Fruit fly (Drosophila melanogaster) whole organism, prepupa: Measurements from ENCODE around the gene rdx.

Experiments used
- CG10631 ChIP-seq: fragments of 200-800 bp; sonication (Bioruptor generic); optimal IDR thresholded peaks from 2 replicates; lab custom pipeline; 2016; ENCODE audit warnings: missing biosample characterization, missing genetic modification characterization
- CG10669 ChIP-seq: fragments of 200-800 bp; sonication (Bioruptor generic); optimal IDR thresholded peaks from 3 replicates; lab custom pipeline; 2018; ENCODE audit warnings: missing biosample characterization, mild to moderate bottlenecking, missing genetic modification characterization, moderate library complexity
- CG11294 ChIP-seq: fragments of 200-800 bp; sonication (Bioruptor generic); IDR thresholded peaks from 2 replicates; pipeline ENCODE4 v1.3.6; 2022; ENCODE audit warnings: missing biosample characterization, missing genetic modification characterization
- CG11762 ChIP-seq: fragments of 200-800 bp; sonication (Bioruptor generic); optimal IDR thresholded peaks from 3 replicates; lab custom pipeline; 2016; ENCODE audit warnings: missing biosample characterization, missing genetic modification characterization; ENCODE audit not compliant: insufficient read depth
- CG15336 ChIP-seq: fragments of 200-800 bp; sonication (Bioruptor generic); IDR thresholded peaks from 2 replicates; pipeline ENCODE4 v1.3.6; 2022; ENCODE audit warnings: missing biosample characterization, missing genetic modification characterization
- CG1621 ChIP-seq: fragments of 200-800 bp; sonication (Bioruptor generic); optimal IDR thresholded peaks from 3 replicates; lab custom pipeline; 2018; ENCODE audit warnings: missing biosample characterization, mild to moderate bottlenecking, missing genetic modification characterization
- CG16779 ChIP-seq: fragments of 200-800 bp; sonication (Bioruptor generic); optimal IDR thresholded peaks from 3 replicates; lab custom pipeline; 2017; ENCODE audit warnings: missing biosample characterization, mild to moderate bottlenecking, missing genetic modification characterization
- CG3032 ChIP-seq: fragments of 200-800 bp; optimal IDR thresholded peaks from 2 replicates; lab custom pipeline; 2019; ENCODE audit warnings: missing biosample characterization, mild to moderate bottlenecking, missing genetic modification characterization, moderate library complexity
- CG31627 ChIP-seq: fragments of 200-800 bp; sonication (Bioruptor generic); optimal IDR thresholded peaks from 3 replicates; lab custom pipeline; 2016; ENCODE audit warnings: missing biosample characterization, missing genetic modification characterization
- CG32006 ChIP-seq: fragments of 200-800 bp; sonication (Bioruptor generic); optimal IDR thresholded peaks from 3 replicates; lab custom pipeline; 2017; ENCODE audit warnings: missing biosample characterization, mild to moderate bottlenecking, missing genetic modification characterization
- CG3919 ChIP-seq: fragments of 200-800 bp; sonication (Bioruptor generic); optimal IDR thresholded peaks from 3 replicates; lab custom pipeline; 2016; ENCODE audit warnings: missing biosample characterization, missing genetic modification characterization
- CG6163 ChIP-seq: fragments of 200-800 bp; sonication (Bioruptor generic); IDR thresholded peaks from 3 replicates; pipeline ENCODE4 v1.3.6; 2022; ENCODE audit warnings: missing biosample characterization, missing genetic modification characterization
- CG6276 ChIP-seq: fragments of 200-800 bp; sonication (Bioruptor generic); optimal IDR thresholded peaks from 2 replicates; lab custom pipeline; 2017; ENCODE audit warnings: missing biosample characterization, mild to moderate bottlenecking, missing genetic modification characterization
- CG6792 ChIP-seq: fragments of 200-800 bp; sonication (Bioruptor generic); optimal IDR thresholded peaks from 3 replicates; lab custom pipeline; 2016; ENCODE audit warnings: missing biosample characterization, missing genetic modification characterization
- CG6808 ChIP-seq: fragments of 200-800 bp; sonication (Bioruptor generic); optimal IDR thresholded peaks from 3 replicates; lab custom pipeline; 2017; ENCODE audit warnings: missing biosample characterization, missing genetic modification characterization, mild to moderate bottlenecking, moderate library complexity, missing genetic modification reagents
- CG6854 ChIP-seq: fragments of 200-800 bp; sonication (Bioruptor generic); optimal IDR thresholded peaks from 2 replicates; lab custom pipeline; 2017; ENCODE audit warnings: missing biosample characterization, mild to moderate bottlenecking, missing genetic modification characterization
- CG7368 ChIP-seq: fragments of 200-800 bp; sonication (Bioruptor generic); optimal IDR thresholded peaks from 3 replicates; lab custom pipeline; 2016; ENCODE audit warnings: missing biosample characterization, missing genetic modification characterization
- CG8119 ChIP-seq: fragments of 200-800 bp; sonication (Bioruptor generic); IDR thresholded peaks from 3 replicates; pipeline ENCODE4 v1.3.6; 2022; ENCODE audit warnings: missing biosample characterization, missing genetic modification characterization
- CG8319 ChIP-seq: fragments of 200-800 bp; sonication (Bioruptor generic); optimal IDR thresholded peaks from 3 replicates; lab custom pipeline; 2016; ENCODE audit warnings: missing biosample characterization, missing genetic modification characterization
- CG8632 ChIP-seq: fragments of 200-800 bp; sonication (Bioruptor generic); optimal IDR thresholded peaks from 3 replicates; lab custom pipeline; 2016; ENCODE audit warnings: missing biosample characterization, missing genetic modification characterization
- CG9139 ChIP-seq: fragments of 200-800 bp; sonication (Bioruptor generic); optimal IDR thresholded peaks from 3 replicates; lab custom pipeline; 2017; ENCODE audit warnings: missing biosample characterization, mild to moderate bottlenecking, missing genetic modification characterization
- Eip75B ChIP-seq: fragments of 200-800 bp; sonication (Bioruptor generic); optimal IDR thresholded peaks from 3 replicates; lab custom pipeline; 2016; ENCODE audit warnings: missing biosample characterization, missing genetic modification characterization
- Eip78C ChIP-seq: fragments of 200-800 bp; sonication (Bioruptor generic); peaks from one replicate; lab custom pipeline; 2016; ENCODE audit warnings: missing biosample characterization, missing genetic modification characterization
- Ets21C ChIP-seq: fragments of 200-800 bp; sonication (Bioruptor generic); optimal IDR thresholded peaks from 3 replicates; lab custom pipeline; 2016; ENCODE audit warnings: missing biosample characterization, missing genetic modification characterization
- Ets96B ChIP-seq: fragments of 200-800 bp; optimal IDR thresholded peaks from 2 replicates; lab custom pipeline; 2019; ENCODE audit warnings: missing biosample characterization, mild to moderate bottlenecking, missing genetic modification characterization, moderate library complexity
- Gug ChIP-seq: fragments of 200-800 bp; sonication (Bioruptor generic); IDR thresholded peaks from 2 replicates; pipeline ENCODE4 v1.3.6; 2022; ENCODE audit warnings: missing biosample characterization, missing genetic modification characterization
- Hr39 ChIP-seq: fragments of 200-800 bp; sonication (Bioruptor generic); optimal IDR thresholded peaks from 2 replicates; lab custom pipeline; 2016; ENCODE audit warnings: missing biosample characterization, missing genetic modification characterization
- Hr4 ChIP-seq: fragments of 200-800 bp; sonication (Bioruptor generic); optimal IDR thresholded peaks from 3 replicates; lab custom pipeline; 2016; ENCODE audit warnings: missing biosample characterization, missing genetic modification characterization
- Lpt ChIP-seq: fragments of 200-800 bp; sonication (Bioruptor generic); optimal IDR thresholded peaks from 3 replicates; lab custom pipeline; 2016; ENCODE audit warnings: missing biosample characterization, missing genetic modification characterization
- Met ChIP-seq: fragments of 200-800 bp; sonication (Bioruptor generic); optimal IDR thresholded peaks from 3 replicates; lab custom pipeline; 2016; ENCODE audit warnings: missing biosample characterization, missing genetic modification characterization
- OdsH ChIP-seq: fragments of 200-800 bp; sonication (Bioruptor generic); optimal IDR thresholded peaks from 3 replicates; lab custom pipeline; 2016; ENCODE audit warnings: missing biosample characterization, missing genetic modification characterization
- Sox102F ChIP-seq: fragments of 200-800 bp; sonication (Bioruptor generic); optimal IDR thresholded peaks from 2 replicates; lab custom pipeline; 2016; ENCODE audit warnings: missing biosample characterization, mild to moderate bottlenecking, missing genetic modification characterization
- Sox14 ChIP-seq: fragments of 200-800 bp; sonication (Bioruptor generic); optimal IDR thresholded peaks from 3 replicates; lab custom pipeline; 2016; ENCODE audit warnings: missing biosample characterization, missing genetic modification characterization
- Sox15 ChIP-seq: fragments of 200-800 bp; sonication (Bioruptor generic); optimal IDR thresholded peaks from 3 replicates; lab custom pipeline; 2016; ENCODE audit warnings: missing biosample characterization, missing genetic modification characterization
- acj6 ChIP-seq: fragments of 200-800 bp; sonication (Bioruptor generic); optimal IDR thresholded peaks from 3 replicates; lab custom pipeline; 2016; ENCODE audit warnings: missing biosample characterization, missing genetic modification characterization
- cyc ChIP-seq: fragments of 200-800 bp; sonication (Bioruptor generic); optimal IDR thresholded peaks from 3 replicates; lab custom pipeline; 2016; ENCODE audit warnings: missing biosample characterization, missing genetic modification characterization
- dac ChIP-seq: fragments of 200-800 bp; sonication (Bioruptor generic); optimal IDR thresholded peaks from 2 replicates; lab custom pipeline; 2017; ENCODE audit warnings: missing biosample characterization, mild to moderate bottlenecking, missing genetic modification characterization
- dsx ChIP-seq: fragments of 200-800 bp; optimal IDR thresholded peaks from 3 replicates; lab custom pipeline; 2019; ENCODE audit warnings: missing biosample characterization, mild to moderate bottlenecking, missing genetic modification characterization, moderate library complexity; ENCODE audit not compliant: poor library complexity, severe bottlenecking
- eg ChIP-seq: fragments of 200-800 bp; sonication (Bioruptor generic); IDR thresholded peaks from 3 replicates; pipeline ENCODE4 v1.3.6; 2022; ENCODE audit warnings: missing biosample characterization, missing genetic modification characterization
- fd85E ChIP-seq: fragments of 200-800 bp; sonication (Bioruptor generic); optimal IDR thresholded peaks from 3 replicates; lab custom pipeline; 2016; ENCODE audit warnings: missing biosample characterization, missing genetic modification characterization
- fkh ChIP-seq: fragments of 200-800 bp; sonication (Bioruptor generic); optimal IDR thresholded peaks from 3 replicates; lab custom pipeline; 2017; ENCODE audit warnings: missing biosample characterization, mild to moderate bottlenecking, missing genetic modification characterization, moderate library complexity
- lz ChIP-seq: fragments of 200-800 bp; sonication (Bioruptor generic); optimal IDR thresholded peaks from 3 replicates; lab custom pipeline; 2016; ENCODE audit warnings: missing biosample characterization, missing genetic modification characterization
- salr ChIP-seq, 2 experiments: fragments of 200-800 bp; sonication (Bioruptor generic); optimal IDR thresholded peaks; 3 replicates each; lab custom pipeline; 2016 to 2018; ENCODE audit warnings: missing biosample characterization in 2 of 2, missing genetic modification characterization in 2 of 2, mild to moderate bottlenecking in 1 of 2
- vri ChIP-seq: fragments of 200-800 bp; sonication (Bioruptor generic); optimal IDR thresholded peaks from 3 replicates; lab custom pipeline; 2016; ENCODE audit warnings: missing biosample characterization, mild to moderate bottlenecking, missing genetic modification characterization

Gene rdx

DNA sequence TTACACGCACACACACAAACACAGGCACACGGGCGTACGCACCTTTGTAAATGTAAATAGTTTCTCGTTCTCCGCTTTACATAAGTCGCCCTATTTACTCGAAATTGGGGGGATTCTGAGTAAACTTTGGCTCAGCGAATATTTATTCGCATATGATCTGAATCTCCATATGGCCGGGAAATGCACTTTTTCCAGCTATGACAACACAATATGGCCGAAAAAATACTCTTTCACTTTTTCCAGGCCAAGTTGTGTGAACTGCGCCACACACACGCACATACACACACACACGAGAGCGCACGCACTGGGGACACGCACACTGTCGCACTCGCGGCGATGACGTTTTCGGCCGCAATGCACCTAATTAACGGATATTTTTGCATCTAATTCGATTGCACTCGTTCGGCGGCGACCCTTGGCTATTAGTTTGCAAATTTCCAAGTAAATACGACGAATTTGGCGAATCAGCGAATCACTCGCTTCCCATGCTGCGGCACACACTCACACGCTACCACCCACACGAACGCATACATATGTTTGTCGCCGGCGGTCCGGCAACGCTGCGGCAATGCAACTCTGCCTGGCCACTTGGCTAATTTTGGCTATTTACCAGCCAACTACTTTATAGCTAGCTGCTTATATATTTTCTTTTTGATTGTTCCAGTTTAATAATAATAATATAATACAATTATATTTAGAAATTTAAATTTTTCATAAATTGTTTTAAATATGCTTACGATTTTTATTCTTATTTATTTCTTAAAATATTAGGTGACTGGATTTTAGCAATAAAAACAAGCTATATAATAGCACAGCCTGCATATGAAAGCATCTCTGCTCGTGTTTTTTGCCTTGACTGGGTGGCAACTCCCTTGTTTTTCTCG is at the start of gene rdx, which contains the start of gene CG3061 (continued):
- TF ChIP-seq CG10669, result no peak
- peak; percentile 74 for TF ChIP-seq fkh (GFP tag; lab: Kevin White, UChicago)
- no peak for TF ChIP-seq CG6792 (GFP tag; lab: Kevin White, UChicago)
- peak in 1 of 2 experiments; percentile 46 for TF ChIP-seq salr (GFP tag; optimal IDR thresholded peaks at IDR 0.05; lab: Kevin White, UChicago)
- TF ChIP-seq vri (GFP tag; lab: Kevin White, UChicago), result no peak
- TF ChIP-seq OdsH (GFP tag; lab: Kevin White, UChicago), result peak; percentile 49
- no peak for TF ChIP-seq CG15336 (GFP tag; lab: Robert Waterston, UW)
- TF ChIP-seq dac (GFP tag; lab: Kevin White, UChicago), result no peak
- peak; percentile 33 for TF ChIP-seq CG8632 (GFP tag; lab: Kevin White, UChicago)
- TF ChIP-seq CG6854 (GFP tag; lab: Kevin White, UChicago), result no peak
- TF ChIP-seq, all 60 proteins: peak for 26

DNA sequence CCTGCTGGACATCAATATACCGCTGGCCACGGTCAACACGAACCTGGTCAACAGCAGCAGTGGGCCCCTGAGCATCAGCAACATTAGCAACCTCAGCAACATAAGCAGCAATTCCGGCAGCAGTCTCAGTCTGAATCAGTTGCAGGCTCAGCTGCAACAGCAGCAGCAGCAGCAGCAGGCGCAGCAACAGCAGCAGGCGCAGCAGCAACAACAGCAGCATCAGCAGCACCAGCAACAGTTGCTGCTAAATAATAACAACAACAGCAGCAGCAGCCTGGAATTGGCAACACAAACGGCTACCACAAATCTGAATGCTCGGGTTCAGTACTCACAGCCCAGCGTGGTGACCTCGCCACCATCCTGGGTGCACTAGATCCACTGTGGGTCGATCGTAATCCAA is 49.7 kb upstream of the rdx start:
- no peak for TF ChIP-seq CG3919 (GFP tag; lab: Kevin White, UChicago)
- no peak for TF ChIP-seq cyc (GFP tag; lab: Kevin White, UChicago)
- TF ChIP-seq CG1621, result no peak
- TF ChIP-seq Met, result no peak
- no peak for TF ChIP-seq dsx (GFP tag; lab: Kevin White, UChicago)
- no peak for TF ChIP-seq Gug
- no peak for TF ChIP-seq CG6163 (GFP tag; lab: Robert Waterston, UW)
- no peak for TF ChIP-seq CG10669
- no peak for TF ChIP-seq CG31627
- no peak for TF ChIP-seq Hr39
- TF ChIP-seq CG11294 (GFP tag; lab: Robert Waterston, UW), result no peak
- TF ChIP-seq, all 60 proteins: peak for 0

dm6 chr3R:14077026-14077425 is 45.2 kb upstream of the rdx start:
- peak; percentile 67 for TF ChIP-seq eg
- peak; percentile 16; the same call in 1 of the 2 replicates for TF ChIP-seq CG11294 (GFP tag; lab: Robert Waterston, UW)
- peak; percentile 83 for TF ChIP-seq CG6163 (GFP tag; lab: Robert Waterston, UW)
- peak; percentile 55 for TF ChIP-seq CG6808 (GFP tag; lab: Kevin White, UChicago)
- peak; percentile 85 for TF ChIP-seq Eip78C (GFP tag; lab: Kevin White, UChicago)
- peak; percentile 64 for TF ChIP-seq Eip75B (GFP tag; lab: Kevin White, UChicago)
- TF ChIP-seq CG15336 (GFP tag; lab: Robert Waterston, UW), result peak; percentile 70
- peak; percentile 66; the same call in 2 of the 3 replicates for TF ChIP-seq CG8119
- no peak for TF ChIP-seq Ets21C (GFP tag; lab: Kevin White, UChicago)
- TF ChIP-seq dac (GFP tag; lab: Kevin White, UChicago), result no peak
- TF ChIP-seq CG7368, result peak; percentile 30
- TF ChIP-seq CG10631 (GFP tag; lab: Kevin White, UChicago), result peak; percentile 24
- TF ChIP-seq CG31627, result peak; percentile 6
- peak; percentile 40 for TF ChIP-seq CG3032 (tag; lab: Kevin White, UChicago)
- no peak for TF ChIP-seq CG16779
- TF ChIP-seq Sox14 (GFP tag; lab: Kevin White, UChicago), result peak; percentile 25
- TF ChIP-seq cyc (GFP tag; lab: Kevin White, UChicago), result peak; percentile 64
- TF ChIP-seq Ets96B (tag; lab: Kevin White, UChicago), result peak; percentile 59
- peak; percentile 70 for TF ChIP-seq CG10669
- TF ChIP-seq Sox15, result no peak
- peak; percentile 49 for TF ChIP-seq acj6 (GFP tag; lab: Kevin White, UChicago)
- TF ChIP-seq Hr39, result peak; percentile 21
- peak; percentile 48 for TF ChIP-seq Lpt (GFP tag; lab: Kevin White, UChicago)
- peak; percentile 44 for TF ChIP-seq CG9139
- peak; percentile 7 for TF ChIP-seq lz (GFP tag; lab: Kevin White, UChicago)
- peak; percentile 48 for TF ChIP-seq CG6792 (GFP tag; lab: Kevin White, UChicago)
- TF ChIP-seq CG11762, result peak; percentile 48
- TF ChIP-seq Sox102F, result peak; percentile 19
- peak; percentile 28 for TF ChIP-seq CG1621
- TF ChIP-seq Gug, result peak; percentile 40
- TF ChIP-seq CG3919 (GFP tag; lab: Kevin White, UChicago), result peak; percentile 77
- no peak for TF ChIP-seq CG8319
- peak; percentile 59 for TF ChIP-seq CG32006 (GFP tag; lab: Kevin White, UChicago)
- peak; percentile 51 for TF ChIP-seq Hr4
- no peak for TF ChIP-seq fd85E
- no peak for TF ChIP-seq CG6276 (GFP tag; lab: Kevin White, UChicago)
- peak; percentile 48 for TF ChIP-seq CG8632 (GFP tag; lab: Kevin White, UChicago)
